Fruit fly (Drosophila melanogaster): Measurements from ENCODE around the gene Ada.

Gene Ada

dm6 chr3R:9033619-9034401 lies 31.2 kb upstream of the Ada start (continued):
- no peak for TF ChIP-seq stwl (tag; optimal IDR thresholded peaks at IDR 0.05)
- TF ChIP-seq gsb (GFP tag; IDR thresholded peaks at IDR 0.05), result no peak
- TF ChIP-seq CG11247 (GFP tag; IDR thresholded peaks at IDR 0.05), result no peak; the same call in 1 of the 2 replicates
- peak; percentile 91 for TF ChIP-seq CG12659 (GFP tag; optimal IDR thresholded peaks at IDR 0.05)
- TF ChIP-seq Mad (GFP tag; optimal IDR thresholded peaks at IDR 0.05), result peak; percentile 50
- TF ChIP-seq CG1529 (GFP tag; optimal IDR thresholded peaks at IDR 0.05), result peak; percentile 74
- peak; percentile 8 for TF ChIP-seq mam (GFP tag; optimal IDR thresholded peaks at IDR 0.05)
- TF ChIP-seq CG15601 (tag; optimal IDR thresholded peaks at IDR 0.05), result peak; percentile 85
- TF ChIP-seq CG11093 (GFP tag; IDR thresholded peaks at IDR 0.05), result no peak
- TF ChIP-seq fu2 (GFP tag; optimal IDR thresholded peaks at IDR 0.05), result peak; percentile 12
- TF ChIP-seq cwo (GFP tag; optimal IDR thresholded peaks at IDR 0.05), result peak; percentile 81
- TF ChIP-seq HLH3B (GFP tag; IDR thresholded peaks at IDR 0.05), result peak; percentile 43; the same call in 1 of the 2 replicates
- TF ChIP-seq esg (GFP tag; conservative IDR thresholded peaks at IDR 0.05), result peak; percentile 67
- TF ChIP-seq CG6683 (GFP tag; optimal IDR thresholded peaks at IDR 0.05), result peak; percentile 85
- no peak for TF ChIP-seq CG14860 (GFP tag; IDR thresholded peaks at IDR 0.05; ENCODE audit: partially characterized antibody)
- TF ChIP-seq ind (GFP tag; optimal IDR thresholded peaks at IDR 0.05), result peak; percentile 57
- TF ChIP-seq gro (GFP tag; optimal IDR thresholded peaks at IDR 0.05), result no peak
- peak; percentile 69 for TF ChIP-seq ewg (GFP tag; optimal IDR thresholded peaks at IDR 0.05)
- TF ChIP-seq maf-S (GFP tag; optimal IDR thresholded peaks at IDR 0.05), result peak; percentile 25
- peak; percentile 100 for TF ChIP-seq Sry-β (GFP tag; optimal IDR thresholded peaks at IDR 0.05)
- TF ChIP-seq slbo (GFP tag; IDR thresholded peaks at IDR 0.05), result peak; percentile 59; the same call in 1 of the 2 replicates
- no peak for TF ChIP-seq Doc2 (GFP tag; IDR thresholded peaks at IDR 0.05)
- no peak for TF ChIP-seq Scr (GFP tag; IDR thresholded peaks at IDR 0.05; ENCODE audit: partially characterized antibody)
- peak; percentile 72 for TF ChIP-seq CG13894 (tag; optimal IDR thresholded peaks at IDR 0.05)
- peak; percentile 94 for TF ChIP-seq CG7556 (GFP tag; optimal IDR thresholded peaks at IDR 0.05)
- peak; percentile 2 for TF ChIP-seq cad (GFP tag; optimal IDR thresholded peaks at IDR 0.05)
- peak; percentile 67 for TF ChIP-seq CG14050 (GFP tag; IDR thresholded peaks at IDR 0.05)
- peak; percentile 49 to 90 for TF ChIP-seq Hr51 (GFP tag; optimal IDR thresholded peaks at IDR 0.05)
- TF ChIP-seq Tbp (GFP tag; optimal IDR thresholded peaks at IDR 0.05), result peak; percentile 95
- TF ChIP-seq CG33213 (GFP tag; optimal IDR thresholded peaks at IDR 0.05), result peak; percentile 13
- no peak for TF ChIP-seq tx (GFP tag; optimal IDR thresholded peaks at IDR 0.05)
- peak; percentile 41; the same call in 1 of the 2 replicates for TF ChIP-seq CG9215 (GFP tag; IDR thresholded peaks at IDR 0.05)
- no peak for TF ChIP-seq CG6791 (GFP tag; IDR thresholded peaks at IDR 0.05; ENCODE audit: partially characterized antibody)
- TF ChIP-seq abd-A (tag; optimal IDR thresholded peaks at IDR 0.05), result peak; percentile 58
- TF ChIP-seq CG3281 (GFP tag; optimal IDR thresholded peaks at IDR 0.05), result peak; percentile 91
- 0 out of 3 replicates have a peak, but pooled peaks have one; percentile 35 for TF ChIP-seq sr (GFP tag; IDR thresholded peaks at IDR 0.05)
- no peak for TF ChIP-seq crol (GFP tag; IDR thresholded peaks at IDR 0.05)
- TF ChIP-seq CG14965 (GFP tag; optimal IDR thresholded peaks at IDR 0.05; ENCODE audit: borderline replicate concordance), result no peak
- peak; percentile 51 for TF ChIP-seq CG17568 (GFP tag; optimal IDR thresholded peaks at IDR 0.05)
- peak; percentile 97 for TF ChIP-seq pfk (GFP tag; optimal IDR thresholded peaks at IDR 0.05)
- peak; percentile 55 for TF ChIP-seq psq (GFP tag; optimal IDR thresholded peaks at IDR 0.05)
- no peak for TF ChIP-seq mld (GFP tag; IDR thresholded peaks at IDR 0.05; ENCODE audit: partially characterized antibody)
- no peak for TF ChIP-seq CkIIα-i1 (GFP tag; IDR thresholded peaks at IDR 0.05)
- TF ChIP-seq Max (GFP tag; optimal IDR thresholded peaks at IDR 0.05), result peak; percentile 71
- TF ChIP-seq Six4 (GFP tag; optimal IDR thresholded peaks at IDR 0.05), result peak; percentile 58
- peak; percentile 75 for TF ChIP-seq bbx (GFP tag; IDR thresholded peaks at IDR 0.05; ENCODE audit: partially characterized antibody)
- peak; percentile 70 for TF ChIP-seq Rfx (GFP tag; IDR thresholded peaks at IDR 0.05)
- no peak for TF ChIP-seq tup (GFP tag; optimal IDR thresholded peaks at IDR 0.05)
- TF ChIP-seq CG14667 (GFP tag; IDR thresholded peaks at IDR 0.05), result no peak
